Fruit fly (Drosophila melanogaster) whole organism, adult: ENCODE measurements around the gene Rpt4.

Experiments used
- CG12768 ChIP-seq: fragments of 200-800 bp; sonication (Bioruptor generic); optimal IDR thresholded peaks from 2 replicates; lab custom pipeline; 2017; ENCODE audit warnings: missing biosample characterization, missing genetic modification characterization, mild to moderate bottlenecking, moderate library complexity, missing genetic modification reagents
- CG7101 ChIP-seq: fragments of 200-800 bp; sonication (Bioruptor generic); optimal IDR thresholded peaks from 2 replicates; lab custom pipeline; 2018; ENCODE audit warnings: missing biosample characterization, mild to moderate bottlenecking, missing genetic modification characterization, moderate library complexity
- Hr96 ChIP-seq: fragments of 200-800 bp; sonication (Bioruptor generic); optimal IDR thresholded peaks from 2 replicates; lab custom pipeline; 2016; ENCODE audit warnings: missing biosample characterization, missing genetic modification characterization
- cic ChIP-seq: fragments of 200-800 bp; sonication (Bioruptor generic); optimal IDR thresholded peaks from 2 replicates; lab custom pipeline; 2017; ENCODE audit warnings: missing biosample characterization, mild to moderate bottlenecking, missing genetic modification characterization, moderate library complexity
- kay ChIP-seq: fragments of 200-800 bp; sonication (Bioruptor generic); peaks from one replicate; lab custom pipeline; 2016; ENCODE audit warnings: missing biosample characterization, missing genetic modification characterization, borderline replicate concordance
- pad ChIP-seq: fragments of 200-800 bp; sonication (Bioruptor generic); optimal IDR thresholded peaks from 3 replicates; lab custom pipeline; 2017; ENCODE audit warnings: missing biosample characterization, missing genetic modification characterization, mild to moderate bottlenecking, moderate library complexity, missing genetic modification reagents

- peak; percentile 36 for TF ChIP-seq kay
- peak; percentile 30 for TF ChIP-seq CG12768 (GFP tag; lab: Kevin White, UChicago)
- peak; percentile 53 for TF ChIP-seq Hr96 (GFP tag; lab: Kevin White, UChicago)
- TF ChIP-seq CG7101 (tag; lab: Kevin White, UChicago): no peak
- peak; percentile 14 for TF ChIP-seq pad (GFP tag; lab: Kevin White, UChicago)
- no peak for TF ChIP-seq cic (GFP tag; lab: Kevin White, UChicago)
These were observed 42.1 kb upstream of the Rpt4 start for dm6 chrX:6332988-6333719.
